Worm (Caenorhabditis elegans): ENCODE results near the gene F53F4.18.

ce11 chrV:13575866-13576265 lies 14.1 kb upstream of the F53F4.18 start:
- TF ChIP-seq T22C8.4 (GFP tag; IDR thresholded peaks at IDR 0.05) (no peak), cog-1 (tag; optimal IDR thresholded peaks at IDR 0.05) (no peak), flt-1 (GFP tag; IDR thresholded peaks at IDR 0.05) (no peak)
